Fruit fly (Drosophila melanogaster): ENCODE data around the gene CG33116.

The CG33116 gene

dm6 chr2L:19512184-19512583, 21.1 kb upstream of the CG33116 start:
- TF ChIP-seq Ets65A (GFP tag) = peak; percentile 91
- TF ChIP-seq Hr3 (GFP tag; optimal IDR thresholded peaks at IDR 0.05) = no peak

dm6 chr2L:19516062-19516461, 17.2 kb upstream of the CG33116 start:
- TF ChIP-seq Blimp-1 (GFP tag; optimal IDR thresholded peaks at IDR 0.05) (no peak), Sox102F (GFP tag; optimal IDR thresholded peaks at IDR 0.05) (no peak), dimm (GFP tag; IDR thresholded peaks at IDR 0.05) (no peak), CG9932 (GFP tag; IDR thresholded peaks at IDR 0.05) (no peak), crp (GFP tag; optimal IDR thresholded peaks at IDR 0.05) (peak in 1 of 2 experiments; percentile 9), nerfin-1 (tag; optimal IDR thresholded peaks at IDR 0.05) (no peak), Doc2 (GFP tag; IDR thresholded peaks at IDR 0.05) (no peak), CG1602 (GFP tag; optimal IDR thresholded peaks at IDR 0.05) (no peak), Pdp1 (GFP tag; optimal IDR thresholded peaks at IDR 0.05) (peak in 1 of 2 experiments; percentile 79), onecut (GFP tag; IDR thresholded peaks at IDR 0.05) (no peak), CG11398 (GFP tag; optimal IDR thresholded peaks at IDR 0.05) (no peak), cg (GFP tag; optimal IDR thresholded peaks at IDR 0.05) (no peak), seq (GFP tag; IDR thresholded peaks at IDR 0.05) (peak; percentile 16; the same call in 1 of the 2 replicates), CG12659 (GFP tag; optimal IDR thresholded peaks at IDR 0.05) (no peak), CG6683 (GFP tag; optimal IDR thresholded peaks at IDR 0.05) (no peak), Med (GFP tag) (peak; percentile 53), ewg (GFP tag; optimal IDR thresholded peaks at IDR 0.05) (peak; percentile 80), scrt (GFP tag; optimal IDR thresholded peaks at IDR 0.05) (no peak)

DNA sequence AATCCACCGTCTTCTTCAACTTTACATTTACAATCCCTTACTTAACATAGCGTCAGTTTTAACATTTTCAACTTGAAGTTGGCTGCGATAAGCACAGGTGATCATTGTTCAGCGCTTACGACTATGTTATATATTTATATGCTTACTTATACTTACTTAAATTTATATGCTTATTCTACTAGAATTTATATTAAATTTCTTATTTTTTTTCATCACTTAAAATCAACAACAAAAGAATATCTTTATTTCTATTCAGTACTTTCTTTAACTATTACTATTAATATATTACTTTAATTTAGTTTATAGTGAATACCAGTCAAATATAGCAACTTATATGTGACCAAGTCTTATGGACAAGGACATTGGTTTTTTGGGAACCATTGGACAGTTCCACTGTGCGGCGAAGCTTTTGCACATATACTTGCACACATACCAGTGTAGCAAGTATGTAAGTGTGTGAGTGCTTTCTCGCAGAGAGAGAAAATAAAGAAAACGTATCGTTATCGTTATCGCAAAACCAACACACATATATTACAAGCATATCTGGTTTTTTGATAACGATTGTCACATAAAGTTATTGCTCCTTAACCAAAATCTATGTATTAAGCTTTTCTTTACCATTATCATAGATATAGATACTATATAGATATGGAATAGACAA, 16.0 kb upstream of the CG33116 start, which contains the start of gene Hasp:
Gene Hasp, minus strand, starts transcription at position 51 of the 661 bp plus-strand sequence.
- peak; percentile 29 for TF ChIP-seq CG18619 (GFP tag; optimal IDR thresholded peaks at IDR 0.05)
- TF ChIP-seq CG10959 (GFP tag; IDR thresholded peaks at IDR 0.05) = no peak
- peak; percentile 92 for TF ChIP-seq mld (GFP tag; IDR thresholded peaks at IDR 0.05; ENCODE audit: partially characterized antibody)
- TF ChIP-seq CG12659 (GFP tag; optimal IDR thresholded peaks at IDR 0.05) = peak; percentile 46
- peak; percentile 70 for TF ChIP-seq CG17359 (tag; optimal IDR thresholded peaks at IDR 0.05)
- no peak for TF ChIP-seq CG17568 (GFP tag; optimal IDR thresholded peaks at IDR 0.05)
- peak; percentile 46; the same call in 2 of the 3 replicates for TF ChIP-seq knrl (GFP tag; IDR thresholded peaks at IDR 0.05; ENCODE audit: partially characterized antibody)
- TF ChIP-seq unc-4 (GFP tag; IDR thresholded peaks at IDR 0.05; ENCODE audit: partially characterized antibody) = peak; percentile 61
- TF ChIP-seq CG12942 (GFP tag; optimal IDR thresholded peaks at IDR 0.05) = peak; percentile 46
- TF ChIP-seq chinmo (GFP tag; IDR thresholded peaks at IDR 0.05; ENCODE audit: partially characterized antibody) = peak; percentile 72; the same call in 1 of the 4 replicates
- peak; percentile 26 for TF ChIP-seq CG13775 (GFP tag; optimal IDR thresholded peaks at IDR 0.05)
- TF ChIP-seq CG13287 (GFP tag; IDR thresholded peaks at IDR 0.05; ENCODE audit: partially characterized antibody) = peak; percentile 77
- TF ChIP-seq CG3407 (GFP tag; optimal IDR thresholded peaks at IDR 0.05) = no peak
- TF ChIP-seq MESR4 (GFP tag; optimal IDR thresholded peaks at IDR 0.05) = no peak
- TF ChIP-seq CG3281 (GFP tag; optimal IDR thresholded peaks at IDR 0.05) = peak; percentile 64
- TF ChIP-seq CG1603 (tag; optimal IDR thresholded peaks at IDR 0.05) = peak; percentile 37
- TF ChIP-seq D19A (tag; optimal IDR thresholded peaks at IDR 0.05) = peak; percentile 72
- TF ChIP-seq lilli (GFP tag; optimal IDR thresholded peaks at IDR 0.05) = peak; percentile 47
- peak; percentile 53; the same call in 1 of the 2 replicates for TF ChIP-seq hbn (GFP tag; IDR thresholded peaks at IDR 0.05; ENCODE audit: partially characterized antibody)
- TF ChIP-seq B-H2 (GFP tag; optimal IDR thresholded peaks at IDR 0.05) = peak; percentile 5
- no peak for TF ChIP-seq Fer2 (tag; optimal IDR thresholded peaks at IDR 0.05)
- TF ChIP-seq ken (GFP tag; IDR thresholded peaks at IDR 0.05) = peak; percentile 21; the same call in 1 of the 3 replicates
- TF ChIP-seq Atf6 (GFP tag; IDR thresholded peaks at IDR 0.05) = no peak; the same call in 1 of the 2 replicates
- no peak for TF ChIP-seq CHES-1-like (GFP tag; optimal IDR thresholded peaks at IDR 0.05)
- TF ChIP-seq CG13296 (GFP tag; optimal IDR thresholded peaks at IDR 0.05) = peak; percentile 37
- no peak for TF ChIP-seq Awh (GFP tag; IDR thresholded peaks at IDR 0.05)
- no peak for TF ChIP-seq repo (GFP tag; optimal IDR thresholded peaks at IDR 0.05)
